Fruit fly (Drosophila melanogaster): ENCODE data around the gene Pp1-13C.

DNA sequence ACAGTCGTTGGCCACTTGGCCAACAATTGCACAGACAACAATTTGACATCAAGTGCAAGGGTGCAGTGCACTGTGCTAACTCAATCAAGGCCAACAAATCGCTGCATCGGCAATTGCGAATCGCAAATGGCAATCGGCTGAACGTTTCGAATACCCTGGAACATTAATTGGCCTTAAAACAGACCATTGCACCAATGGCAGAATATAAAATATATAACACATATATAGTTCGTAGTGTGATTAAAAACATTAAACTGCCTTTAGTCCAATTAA, 48.0 kb downstream of the Pp1-13C start:
- no peak for TF ChIP-seq Myc (optimal IDR thresholded peaks at IDR 0.05)
- TF ChIP-seq psq (optimal IDR thresholded peaks at IDR 0.05) = no peak
- no peak for TF ChIP-seq Sin3A (optimal IDR thresholded peaks at IDR 0.05)
- TF ChIP-seq insv (optimal IDR thresholded peaks at IDR 0.05) = no peak
- TF ChIP-seq ttk (optimal IDR thresholded peaks at IDR 0.05) = no peak
